Worm (Caenorhabditis elegans): ENCODE measurements around the gene W04H10.5.

- TF ChIP-seq skn-1 (tag; optimal IDR thresholded peaks at IDR 0.05) (no peak), nhr-237 (tag; optimal IDR thresholded peaks at IDR 0.05) (no peak), ama-1 (optimal IDR thresholded peaks at IDR 0.05) (no peak), Y55F3AM.14 (GFP tag; optimal IDR thresholded peaks at IDR 0.05) (no peak), ceh-82 (tag; optimal IDR thresholded peaks at IDR 0.05) (no peak), nhr-12 (tag; optimal IDR thresholded peaks at IDR 0.05) (no peak), snpc-4 (tag; optimal IDR thresholded peaks at IDR 0.05) (no peak), aly-2 (tag; optimal IDR thresholded peaks at IDR 0.05) (no peak)
These were observed at the start of gene W04H10.5 for ce11 chrII:606033-606432.
